Worm (Caenorhabditis elegans) whole organism, young adult: ENCODE results near the gene F13B6.2.

ENCODE experiments used
- B0261.1 ChIP-seq: sonication (generic microtip); optimal IDR thresholded peaks from 2 replicates; lab custom pipeline; 2016; ENCODE audit warnings: mild to moderate bottlenecking, missing genetic modification characterization, moderate library complexity, missing compliant biosample characterization
- F23B12.7 ChIP-seq: sonication (generic microtip); optimal IDR thresholded peaks from 2 replicates; lab custom pipeline; 2017; ENCODE audit warnings: missing genetic modification characterization, mild to moderate bottlenecking, missing compliant biosample characterization, antibody characterized with exemption, moderate library complexity; ENCODE audit not compliant: insufficient read depth
- K12H6.12 ChIP-seq: fragments of 200-800 bp; sonication (Bioruptor generic); optimal IDR thresholded peaks from 2 replicates; lab custom pipeline; 2018; ENCODE audit warnings: mild to moderate bottlenecking, missing genetic modification characterization, missing compliant biosample characterization
- T07F8.4 ChIP-seq: sonication (generic microtip); optimal IDR thresholded peaks from 2 replicates; lab custom pipeline; 2016; ENCODE audit warnings: mild to moderate bottlenecking, missing genetic modification characterization, moderate library complexity, missing compliant biosample characterization
- T26A5.8 ChIP-seq: sonication (generic microtip); optimal IDR thresholded peaks from 2 replicates; lab custom pipeline; 2016; ENCODE audit warnings: missing genetic modification characterization, missing compliant biosample characterization
- Y53F4B.3 ChIP-seq: fragments of 200-800 bp; sonication (Bioruptor generic); IDR thresholded peaks from 2 replicates; pipeline ENCODE4 v1.3.6; 2022; ENCODE audit warnings: missing genetic modification reagents, missing genetic modification characterization, missing compliant biosample characterization
- Y56A3A.18 ChIP-seq: fragments of 200-800 bp; sonication (Bioruptor generic); IDR thresholded peaks from 2 replicates; pipeline ENCODE4 v1.3.6; 2022; ENCODE audit warnings: missing genetic modification reagents, missing genetic modification characterization, missing compliant biosample characterization
- akir-1 ChIP-seq: fragments of 200-800 bp; sonication (Bioruptor generic); optimal IDR thresholded peaks from 2 replicates; lab custom pipeline; 2018; ENCODE audit warnings: mild to moderate bottlenecking, missing genetic modification characterization, moderate library complexity, missing compliant biosample characterization
- ama-1 ChIP-seq, 3 experiments: fragments of 150-350 bp in 1 of 3; sonication (generic microtip) in 2 of 3; optimal IDR thresholded peaks; 2 replicates each; lab custom pipeline; 2014 to 2018; ENCODE audit warnings: missing biosample characterization in 2 of 3, missing genetic modification characterization in 2 of 3, missing genetic modification reagents in 2 of 3
- aptf-2 ChIP-seq: fragments of 200-800 bp; sonication (Bioruptor generic); conservative IDR thresholded peaks from 2 replicates; pipeline ENCODE4 v1.3.6; 2022; ENCODE audit warnings: missing genetic modification reagents, missing genetic modification characterization, missing compliant biosample characterization
- atf-7 ChIP-seq: sonication (generic microtip); optimal IDR thresholded peaks from 2 replicates; lab custom pipeline; 2017; ENCODE audit warnings: mild to moderate bottlenecking, missing genetic modification characterization, missing compliant biosample characterization
- athp-1 ChIP-seq: sonication (generic microtip); optimal IDR thresholded peaks from 2 replicates; lab custom pipeline; 2017; ENCODE audit warnings: mild to moderate bottlenecking, missing genetic modification characterization, missing compliant biosample characterization
- attf-5 ChIP-seq: fragments of 200-800 bp; sonication (Bioruptor generic); optimal IDR thresholded peaks from 2 replicates; lab custom pipeline; 2018; ENCODE audit warnings: mild to moderate bottlenecking, missing genetic modification characterization, missing compliant biosample characterization
- ceh-27 ChIP-seq: fragments of 200-800 bp; sonication (Bioruptor generic); optimal IDR thresholded peaks from 2 replicates; lab custom pipeline; 2018; ENCODE audit warnings: mild to moderate bottlenecking, missing genetic modification characterization, moderate library complexity, missing compliant biosample characterization
- ceh-91 ChIP-seq: fragments of 200-800 bp; sonication (Bioruptor generic); IDR thresholded peaks from 2 replicates; pipeline ENCODE4 v1.3.6; 2022; ENCODE audit warnings: missing genetic modification reagents, missing genetic modification characterization, missing compliant biosample characterization
- die-1 ChIP-seq: sonication (generic microtip); optimal IDR thresholded peaks from 2 replicates; lab custom pipeline; 2016; ENCODE audit warnings: missing genotype, mild to moderate bottlenecking, missing genetic modification characterization, missing compliant biosample characterization
- dox-1 ChIP-seq: fragments of 200-800 bp; sonication (Bioruptor generic); IDR thresholded peaks from 2 replicates; pipeline ENCODE4 v1.3.6; 2022; ENCODE audit warnings: missing genetic modification reagents, missing genetic modification characterization, missing compliant biosample characterization
- gei-17 ChIP-seq: fragments of 200-800 bp; sonication (Bioruptor generic); optimal IDR thresholded peaks from 2 replicates; lab custom pipeline; 2018; ENCODE audit warnings: mild to moderate bottlenecking, missing genetic modification characterization, missing compliant biosample characterization
- him-1 ChIP-seq: sonication (generic microtip); optimal IDR thresholded peaks from 2 replicates; lab custom pipeline; 2016; ENCODE audit warnings: missing genotype, missing genetic modification reagents, missing genetic modification characterization, missing compliant biosample characterization
- hlh-12 ChIP-seq: sonication (generic microtip); optimal IDR thresholded peaks from 2 replicates; lab custom pipeline; 2016; ENCODE audit warnings: missing genetic modification characterization, missing compliant biosample characterization
- hmg-1.2 ChIP-seq: fragments of 200-800 bp; sonication (Bioruptor generic); IDR thresholded peaks from 2 replicates; pipeline ENCODE4 v1.3.6; 2022; ENCODE audit warnings: missing genetic modification reagents, missing genetic modification characterization, missing compliant biosample characterization
- hmg-20 ChIP-seq: fragments of 200-800 bp; sonication (Bioruptor generic); IDR thresholded peaks from 2 replicates; pipeline ENCODE4 v1.3.6; 2022; ENCODE audit warnings: missing genetic modification reagents, missing genetic modification characterization, missing compliant biosample characterization
- hsf-1 ChIP-seq: fragments of 200-800 bp; sonication (Bioruptor generic); IDR thresholded peaks from 2 replicates; pipeline ENCODE4 v1.3.6; 2022; ENCODE audit warnings: missing genetic modification reagents, missing genetic modification characterization, missing compliant biosample characterization
- let-607 ChIP-seq, 2 experiments: fragments of 200-800 bp in 1 of 2; sonication (Bioruptor generic) in 1 of 2; sonication (generic microtip) in 1 of 2; optimal IDR thresholded peaks; 2 replicates each; lab custom pipeline; 2016 to 2018; ENCODE audit warnings: mild to moderate bottlenecking in 2 of 2, missing compliant biosample characterization in 2 of 2, missing genetic modification characterization in 2 of 2, moderate library complexity in 2 of 2, missing genotype in 1 of 2
- lin-35 ChIP-seq, 3 experiments: fragments of 150-350 bp in 2 of 3; sonication (generic microtip) in 1 of 3; optimal IDR thresholded peaks; 2 replicates each; lab custom pipeline; 2014 to 2018; ENCODE audit warnings: missing biosample characterization in 3 of 3, missing genetic modification characterization in 3 of 3, missing genetic modification reagents in 3 of 3
- lsl-1 ChIP-seq: fragments of 200-800 bp; sonication (Bioruptor generic); optimal IDR thresholded peaks from 2 replicates; lab custom pipeline; 2018; ENCODE audit warnings: mild to moderate bottlenecking, missing genetic modification characterization, moderate library complexity, missing compliant biosample characterization
- madf-6 ChIP-seq: fragments of 200-800 bp; sonication (Bioruptor generic); IDR thresholded peaks from 2 replicates; pipeline ENCODE4 v1.3.6; 2022; ENCODE audit warnings: missing genetic modification reagents, missing genetic modification characterization, missing compliant biosample characterization
- mes-4 ChIP-seq: sonication (generic microtip); optimal IDR thresholded peaks from 2 replicates; lab custom pipeline; 2016; ENCODE audit warnings: missing genotype, missing genetic modification characterization, missing compliant biosample characterization
- nhr-90 ChIP-seq: sonication (generic microtip); optimal IDR thresholded peaks from 2 replicates; lab custom pipeline; 2016; ENCODE audit warnings: missing genotype, mild to moderate bottlenecking, missing genetic modification characterization, missing compliant biosample characterization
- repo-1 ChIP-seq: sonication (generic microtip); optimal IDR thresholded peaks from 2 replicates; lab custom pipeline; 2017; ENCODE audit warnings: mild to moderate bottlenecking, missing genetic modification characterization, missing compliant biosample characterization
- rpc-1 ChIP-seq, 2 experiments: fragments of 150-350 bp in 1 of 2; sonication (generic microtip) in 1 of 2; optimal IDR thresholded peaks; 2 replicates each; lab custom pipeline; 2014 to 2018; ENCODE audit warnings: missing biosample characterization in 1 of 2, missing genetic modification characterization in 1 of 2, missing genetic modification reagents in 1 of 2, missing genotype in 1 of 2
- sdz-38 ChIP-seq: sonication (generic microtip); optimal IDR thresholded peaks from 2 replicates; lab custom pipeline; 2016; ENCODE audit warnings: missing genotype, missing genetic modification characterization, missing compliant biosample characterization
- sea-2 ChIP-seq: fragments of 200-800 bp; sonication (Bioruptor generic); IDR thresholded peaks from 2 replicates; pipeline ENCODE4 v1.3.6; 2022; ENCODE audit warnings: missing genetic modification characterization, missing compliant biosample characterization
- somi-1 ChIP-seq: fragments of 200-800 bp; sonication (Bioruptor generic); optimal IDR thresholded peaks from 2 replicates; lab custom pipeline; 2018; ENCODE audit warnings: mild to moderate bottlenecking, missing genetic modification characterization, missing compliant biosample characterization
- ztf-18 ChIP-seq: sonication (generic microtip); optimal IDR thresholded peaks from 2 replicates; lab custom pipeline; 2016; ENCODE audit warnings: missing genotype, mild to moderate bottlenecking, missing genetic modification characterization, missing compliant biosample characterization
- ztf-26 ChIP-seq: sonication (generic microtip); optimal IDR thresholded peaks from 2 replicates; lab custom pipeline; 2017; ENCODE audit warnings: missing genetic modification characterization, missing compliant biosample characterization
- ztf-3 ChIP-seq: fragments of 200-800 bp; sonication (Bioruptor generic); optimal IDR thresholded peaks from 2 replicates; lab custom pipeline; 2018; ENCODE audit warnings: mild to moderate bottlenecking, missing genetic modification characterization, missing compliant biosample characterization

The F13B6.2 gene

ce11 chrIV:7433858-7434257 is 26.3 kb downstream of the F13B6.2 start, which contains the start of gene B0496.11 (continued):
- TF ChIP-seq ama-1 (optimal IDR thresholded peaks at IDR 0.05; lab: Kevin White, UChicago) = no peak
- TF ChIP-seq ama-1 (GFP tag; optimal IDR thresholded peaks at IDR 0.05; lab: Kevin White, UChicago) = no peak
- no peak for TF ChIP-seq hsf-1 (GFP tag; lab: Robert Waterston, UW)
- no peak for TF ChIP-seq gei-17 (GFP tag; lab: Kevin White, UChicago)
- no peak for TF ChIP-seq attf-5 (GFP tag; lab: Kevin White, UChicago)
- TF ChIP-seq hmg-1.2 (GFP tag; lab: Robert Waterston, UW) = no peak
- TF ChIP-seq madf-6 (GFP tag; lab: Robert Waterston, UW) = no peak

ce11 chrIV:7428998-7429397 is 31.1 kb downstream of the F13B6.2 start:
- TF ChIP-seq nhr-90 (tag; lab: Kevin White, UChicago) (no peak), hmg-20 (GFP tag; lab: Robert Waterston, UW) (no peak), dox-1 (GFP tag; lab: Robert Waterston, UW) (no peak), mes-4 (tag; lab: Kevin White, UChicago) (no peak), hlh-12 (tag; lab: Kevin White, UChicago) (no peak), K12H6.12 (tag; lab: Kevin White, UChicago) (no peak), die-1 (tag; lab: Kevin White, UChicago) (no peak), ztf-3 (GFP tag; lab: Kevin White, UChicago) (no peak), repo-1 (tag; lab: Kevin White, UChicago) (no peak), lin-35 (GFP tag; optimal IDR thresholded peaks at IDR 0.05; lab: Kevin White, UChicago) (no peak), aptf-2 (GFP tag; lab: Robert Waterston, UW) (no peak), T26A5.8 (no peak), T07F8.4 (tag; lab: Kevin White, UChicago) (no peak), ceh-27 (GFP tag; lab: Kevin White, UChicago) (no peak), Y53F4B.3 (no peak), him-1 (tag; lab: Kevin White, UChicago) (no peak), let-607 (tag; optimal IDR thresholded peaks at IDR 0.05; lab: Kevin White, UChicago) (no peak)
- TF ChIP-seq, all 124 proteins: peak for 0

DNA sequence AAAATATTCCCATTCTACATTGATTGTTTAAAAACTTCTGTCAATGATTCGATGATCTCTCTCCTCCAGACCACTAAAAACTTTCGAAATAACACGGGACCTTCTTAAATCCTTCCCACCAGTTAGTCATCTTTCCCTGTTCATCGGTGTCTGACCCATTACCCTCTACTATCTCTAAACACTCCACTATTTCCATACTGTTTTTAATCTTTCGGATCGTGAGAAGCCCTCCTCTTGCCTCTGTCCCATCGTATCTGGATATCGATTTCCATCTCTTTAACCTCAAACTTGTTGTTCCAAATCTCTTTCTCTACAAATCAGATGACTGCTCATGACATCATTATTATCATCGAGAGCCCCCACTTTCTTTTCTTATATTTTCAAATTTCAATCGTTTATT is 31.8 kb downstream of the F13B6.2 start:
- TF ChIP-seq ceh-91 (GFP tag; lab: Robert Waterston, UW) (no peak), sdz-38 (tag; lab: Kevin White, UChicago) (no peak), athp-1 (tag; lab: Kevin White, UChicago) (no peak), lsl-1 (GFP tag; lab: Kevin White, UChicago) (no peak), ztf-26 (tag; lab: Kevin White, UChicago) (no peak), F23B12.7 (no peak), atf-7 (tag; lab: Kevin White, UChicago) (no peak), akir-1 (no peak), ztf-18 (tag; lab: Kevin White, UChicago) (no peak), B0261.1 (tag; lab: Kevin White, UChicago) (no peak), Y56A3A.18 (GFP tag; lab: Robert Waterston, UW) (no peak)
- TF ChIP-seq, all 124 proteins: peak for 0

DNA sequence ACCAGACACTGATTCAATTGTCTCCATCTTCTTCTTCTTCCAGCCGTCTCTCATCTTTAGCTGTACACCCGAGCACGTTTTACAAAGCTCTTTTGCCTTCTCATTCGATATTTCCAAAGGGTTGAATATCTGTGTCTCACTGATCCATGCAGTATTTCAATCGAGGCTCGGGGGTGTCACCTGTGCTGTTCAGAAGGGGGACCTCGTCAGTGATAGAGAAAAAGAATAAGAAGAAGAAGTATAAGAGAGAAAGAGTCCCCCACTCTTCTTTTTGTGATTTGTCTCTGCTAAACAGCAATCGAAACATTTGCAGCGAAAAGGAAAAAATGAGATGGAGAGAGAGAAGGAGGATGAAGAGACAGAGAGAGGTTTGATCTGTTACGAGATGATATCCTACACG is 34.1 kb downstream of the F13B6.2 start:
- TF ChIP-seq rpc-1 (optimal IDR thresholded peaks at IDR 0.05; lab: Kevin White, UChicago) (no peak), rpc-1 (tag; optimal IDR thresholded peaks at IDR 0.05; lab: Kevin White, UChicago) (no peak), ama-1 (optimal IDR thresholded peaks at IDR 0.05; lab: Kevin White, UChicago) (no peak), ama-1 (GFP tag; optimal IDR thresholded peaks at IDR 0.05; lab: Kevin White, UChicago) (no peak), attf-5 (GFP tag; lab: Kevin White, UChicago) (no peak), sea-2 (GFP tag; lab: Robert Waterston, UW) (no peak), F23B12.7 (no peak), hsf-1 (GFP tag; lab: Robert Waterston, UW) (no peak), somi-1 (GFP tag; lab: Kevin White, UChicago) (peak; percentile 9)
